Fruit fly (Drosophila melanogaster) whole organism, larva: ENCODE measurements around the gene CG14631.

Source experiments
- noc ChIP-seq: fragments of 200-800 bp; sonication (Bioruptor generic); optimal IDR thresholded peaks from 3 replicates; lab custom pipeline; 2019; ENCODE audit warnings: missing biosample characterization, mild to moderate bottlenecking, missing genetic modification characterization, moderate library complexity

CG14631 gene

dm6 chrX:1011543-1012085 is at the start of gene CG14631, which contains the start of gene TfIIA-S-2:
CG14631 (plus strand) TSS chrX:1012035.
TfIIA-S-2 (minus strand) TSS chrX:1011643.
- TF ChIP-seq noc (tag; lab: Kevin White, UChicago): no peak

dm6 chrX:964012-964411 is 47.8 kb upstream of the CG14631 start:
- no peak for TF ChIP-seq noc (tag; lab: Kevin White, UChicago)

DNA sequence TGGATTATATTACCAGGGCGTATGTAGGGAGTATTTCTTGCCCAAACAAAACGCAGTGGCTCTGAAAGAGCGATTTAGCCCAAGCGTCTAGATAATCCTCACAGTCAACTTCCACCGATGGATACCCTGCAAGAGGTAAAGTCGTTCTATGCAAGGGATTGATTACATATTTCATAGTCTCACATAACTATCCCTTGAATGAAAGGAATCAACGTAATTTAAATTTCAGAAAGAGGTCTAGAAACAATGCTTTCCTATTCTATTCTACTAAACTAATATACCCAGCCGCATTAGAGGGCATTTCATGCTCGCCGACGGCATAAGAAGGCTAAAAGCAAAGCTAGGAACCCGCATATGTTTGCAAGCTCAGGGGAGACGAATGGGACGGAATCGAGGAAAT is 45.0 kb upstream of the CG14631 start:
- TF ChIP-seq noc (tag; lab: Kevin White, UChicago): no peak

DNA sequence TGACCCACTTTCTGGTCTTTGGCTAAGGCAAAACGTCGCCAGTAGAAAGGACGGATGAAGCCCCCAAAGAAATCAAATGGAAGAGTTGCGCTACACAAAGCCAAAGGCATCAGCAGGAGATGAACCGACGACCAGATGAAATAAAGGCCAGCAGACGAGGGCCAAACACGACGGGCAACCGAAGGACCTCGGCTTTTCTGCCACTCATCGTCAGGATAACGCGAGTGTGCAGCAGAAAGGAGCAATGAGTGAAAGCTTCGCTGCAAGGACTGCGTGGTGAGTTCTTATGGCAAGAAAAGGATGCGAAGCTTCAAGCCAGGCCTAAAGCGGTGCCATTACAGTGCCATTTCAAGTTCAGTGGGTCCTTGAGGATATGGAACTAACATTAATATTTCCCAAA is 25.9 kb upstream of the CG14631 start:
- no peak for TF ChIP-seq noc (tag; lab: Kevin White, UChicago)

DNA sequence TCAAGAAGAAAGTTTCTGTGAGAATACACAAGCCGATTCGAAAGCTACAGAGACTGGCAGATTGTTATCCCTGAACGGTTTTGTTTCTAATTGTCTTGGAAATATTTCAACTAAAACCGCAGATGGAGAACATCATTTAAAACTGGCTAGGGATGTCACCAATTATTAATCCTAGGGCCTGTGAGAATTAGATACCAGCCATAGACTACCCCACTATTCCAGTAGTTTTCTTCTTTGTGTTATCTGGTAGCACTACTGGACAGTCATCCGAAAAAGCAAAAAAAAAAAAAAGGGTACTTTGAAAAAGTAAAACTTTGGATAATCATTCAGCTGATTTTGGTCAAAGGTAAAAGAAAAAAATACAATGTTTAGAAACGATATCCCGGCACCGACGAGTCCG is 21.6 kb upstream of the CG14631 start, which contains the start of gene CG18823:
TSS of gene CG18823 (plus strand) at position 301 of the 400 bp plus-strand sequence.
- TF ChIP-seq noc (tag; lab: Kevin White, UChicago): no peak

- no peak for TF ChIP-seq noc (tag; lab: Kevin White, UChicago)
Observed at dm6 chrX:998884-999283, 13.0 kb upstream of the CG14631 start.

dm6 chrX:1006182-1006581 is 5.7 kb upstream of the CG14631 start:
- TF ChIP-seq noc (tag; lab: Kevin White, UChicago): no peak

- TF ChIP-seq noc (tag; lab: Kevin White, UChicago): no peak
Observed at dm6 chrX:1009468-1010259, 2.2 kb upstream of the CG14631 start.

DNA sequence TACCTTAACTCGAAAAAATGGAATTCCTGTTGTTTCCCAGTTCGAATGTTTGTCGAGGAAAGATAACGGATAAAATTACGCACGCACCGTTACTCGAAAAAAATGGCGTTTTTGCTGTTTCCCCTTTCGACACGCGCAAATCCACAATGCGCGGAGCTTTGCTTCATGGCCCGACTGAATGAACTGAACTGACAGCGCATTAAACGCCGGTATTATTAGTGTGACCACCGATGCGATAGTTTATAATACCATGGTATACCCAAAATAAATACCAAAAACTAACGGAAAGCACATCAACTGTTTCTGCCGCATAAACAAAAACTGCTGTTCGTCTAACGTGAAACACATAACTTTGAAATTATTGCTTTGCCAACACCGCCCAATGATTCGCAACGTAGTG is 14.7 kb downstream of the CG14631 start, which contains the start of the genes CG32814, CG11638 and CG3021:
TSS of gene CG32814 (minus strand) at position 190 of the 400 bp plus-strand sequence.
TSS of gene CG11638 (minus strand) at position 193 of the 400 bp plus-strand sequence.
TSS of gene CG3021 (plus strand) at position 281 of the 400 bp plus-strand sequence.
- TF ChIP-seq noc (tag; lab: Kevin White, UChicago): no peak

dm6 chrX:1030478-1030877 is 18.6 kb downstream of the CG14631 start, which contains the start of the genes Cdc45 and Rpp21:
Cdc45 (minus strand) TSS chrX:1030556.
Rpp21 (plus strand) TSS chrX:1030758.
- TF ChIP-seq noc (tag; lab: Kevin White, UChicago): no peak

- peak; percentile 38 for TF ChIP-seq noc (tag; lab: Kevin White, UChicago)
Observed at dm6 chrX:1031196-1031595, 19.4 kb downstream of the CG14631 start, which contains the start of gene CG14630. CG14630 (plus strand) TSS chrX:1031496.

DNA sequence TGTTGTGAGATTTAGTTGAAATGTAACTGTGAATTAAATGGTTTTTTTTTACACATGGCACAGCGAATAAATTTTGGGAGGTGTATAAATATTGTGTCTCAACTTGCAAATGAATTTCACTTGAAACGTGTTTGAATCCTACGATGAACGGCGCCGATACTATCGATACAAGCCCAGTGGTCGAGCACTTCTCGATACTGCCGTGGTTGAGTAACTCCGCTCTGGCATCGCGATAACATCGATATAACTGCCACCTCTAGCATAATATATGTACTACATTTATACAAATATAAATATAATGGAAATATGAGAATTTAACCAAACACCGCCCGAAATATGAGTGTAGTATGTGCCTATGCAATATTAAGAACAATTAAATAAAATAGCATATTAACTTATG is 21.2 kb downstream of the CG14631 start:
- TF ChIP-seq noc (tag; lab: Kevin White, UChicago): no peak

DNA sequence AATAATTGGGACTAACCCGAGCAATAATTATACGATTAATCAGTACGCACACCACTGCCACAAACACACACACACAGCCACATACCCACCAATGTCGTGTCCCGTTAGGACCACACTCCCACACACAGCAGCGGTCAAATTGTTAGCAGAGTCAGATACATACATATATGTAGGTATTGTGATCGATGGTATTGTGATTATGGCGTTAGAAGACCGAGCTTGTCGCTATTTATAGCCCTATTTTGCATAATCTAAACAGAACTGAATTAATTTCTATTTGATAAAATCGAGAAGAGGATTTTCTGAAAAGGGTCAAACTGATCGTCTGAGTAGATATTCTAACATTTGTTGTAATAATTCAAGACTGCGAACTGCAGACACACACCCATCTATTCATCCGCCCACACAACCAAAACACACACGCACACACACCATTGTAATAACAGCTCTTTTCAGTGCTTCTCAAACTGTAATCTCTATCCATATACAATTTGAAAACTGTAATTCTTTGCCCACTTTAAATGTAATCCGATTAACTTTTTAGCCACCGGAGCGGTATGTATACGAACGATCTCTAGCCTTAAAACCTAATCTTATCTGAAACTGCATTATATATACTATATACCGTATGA is 29.7 kb downstream of the CG14631 start:
- peak; percentile 40 for TF ChIP-seq noc (tag; lab: Kevin White, UChicago)

DNA sequence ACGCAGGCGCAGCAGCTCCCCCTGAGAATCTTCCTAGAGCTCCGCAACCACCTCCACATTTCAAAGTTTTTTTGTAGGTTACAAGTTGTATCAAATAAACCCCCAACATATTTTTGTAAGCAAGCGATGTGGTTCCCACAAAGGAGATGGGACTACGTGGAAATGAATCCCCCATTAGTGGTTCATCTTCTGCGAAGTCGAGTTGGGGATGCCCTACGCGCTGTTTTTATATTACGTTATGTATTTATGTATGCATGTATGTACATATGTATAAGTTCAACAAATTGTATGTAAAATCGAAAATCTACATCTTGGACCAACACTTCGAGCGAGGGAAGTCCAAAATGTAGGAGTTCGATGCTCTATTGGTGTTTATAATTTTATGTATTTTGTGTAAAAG is 34.1 kb downstream of the CG14631 start, which contains the start of gene CG42259:
TSS of gene CG42259 (plus strand) at position 301 of the 400 bp plus-strand sequence.
- TF ChIP-seq noc (tag; lab: Kevin White, UChicago): no peak

DNA sequence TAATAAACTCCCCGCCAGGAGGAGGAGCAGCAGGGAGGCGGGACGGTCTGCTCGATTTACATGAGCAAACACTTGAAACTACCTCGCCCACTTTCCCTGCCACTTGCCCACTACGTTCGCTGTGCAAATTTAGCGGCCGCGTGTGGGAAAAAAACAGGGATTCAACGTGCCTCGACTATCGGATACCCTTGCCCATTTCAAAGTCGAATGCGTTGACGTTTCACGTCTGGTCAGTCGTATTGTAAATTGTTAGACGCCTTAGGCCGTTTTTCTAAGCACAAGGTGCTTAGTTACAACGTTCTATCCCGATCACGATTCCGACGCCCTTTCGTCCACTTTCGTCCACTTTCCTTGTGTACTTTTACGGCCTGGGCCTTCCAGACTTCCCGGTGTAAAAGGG is 35.9 kb downstream of the CG14631 start:
- TF ChIP-seq noc (tag; lab: Kevin White, UChicago): no peak
